Worm (Caenorhabditis elegans) whole organism, L1 larva: ENCODE data around the gene F01F1.14.
A peak's percentile ranks its signal among the peaks of the same experiment; 100 is the strongest.

Experiments used
- C04F5.9 ChIP-seq: sonication (generic microtip); optimal IDR thresholded peaks from 2 replicates; lab custom pipeline; 2016; ENCODE audit warnings: missing genetic modification characterization, missing compliant biosample characterization
- C16A3.4 ChIP-seq: fragments of 150-350 bp; optimal IDR thresholded peaks from 2 replicates; lab custom pipeline; 2014; ENCODE audit warnings: missing biosample characterization, missing genetic modification characterization
- F16B12.6 ChIP-seq: fragments of 150-350 bp; optimal IDR thresholded peaks from 2 replicates; lab custom pipeline; 2014; ENCODE audit warnings: missing biosample characterization, missing genetic modification characterization
- Y116A8C.19 ChIP-seq: sonication (generic microtip); optimal IDR thresholded peaks from 2 replicates; lab custom pipeline; 2016; ENCODE audit warnings: missing compliant biosample characterization, missing genetic modification characterization, borderline replicate concordance
- blmp-1 ChIP-seq: fragments of 150-350 bp; optimal IDR thresholded peaks from 2 replicates; lab custom pipeline; 2014; ENCODE audit warnings: missing biosample characterization, missing genetic modification characterization
- ceh-8 ChIP-seq: fragments of 200-800 bp; sonication (Bioruptor generic); optimal IDR thresholded peaks from 2 replicates; lab custom pipeline; 2018; ENCODE audit warnings: mild to moderate bottlenecking, missing genetic modification characterization, moderate library complexity, missing compliant biosample characterization
- ceh-82 ChIP-seq, 3 experiments: fragments of 150-350 bp in 1 of 3; sonication (generic microtip) in 2 of 3; optimal IDR thresholded peaks; 2 replicates each; lab custom pipeline; 2014 to 2017; ENCODE audit warnings: missing biosample characterization in 3 of 3, missing genetic modification characterization in 3 of 3
- ces-1 ChIP-seq: fragments of 150-350 bp; optimal IDR thresholded peaks from 2 replicates; lab custom pipeline; 2014; ENCODE audit warnings: missing biosample characterization, missing genetic modification reagents, missing genetic modification characterization
- dpl-1 ChIP-seq, 3 experiments: fragments of 150-350 bp in 2 of 3; sonication (generic microtip) in 1 of 3; optimal IDR thresholded peaks; 2 replicates each; lab custom pipeline; 2014 to 2017; ENCODE audit warnings: missing biosample characterization in 3 of 3, missing genetic modification characterization in 3 of 3, missing genetic modification reagents in 3 of 3
- dsc-1 ChIP-seq: sonication (generic microtip); optimal IDR thresholded peaks from 2 replicates; lab custom pipeline; 2016; ENCODE audit warnings: mild to moderate bottlenecking, missing genetic modification characterization, missing compliant biosample characterization
- efl-3 ChIP-seq: fragments of 200-800 bp; sonication (Bioruptor generic); optimal IDR thresholded peaks from 2 replicates; lab custom pipeline; 2018; ENCODE audit warnings: mild to moderate bottlenecking, missing genetic modification characterization, missing compliant biosample characterization
- egl-13 ChIP-seq: sonication (generic microtip); optimal IDR thresholded peaks from 2 replicates; lab custom pipeline; 2016; ENCODE audit warnings: missing genotype, missing genetic modification reagents, missing genetic modification characterization, missing compliant biosample characterization
- egl-27 ChIP-seq, 2 experiments: fragments of 150-350 bp in 1 of 2; sonication (generic microtip); optimal IDR thresholded peaks; 3 replicates each; lab custom pipeline; 2017 to 2018; ENCODE audit warnings: missing biosample characterization in 2 of 2, missing genetic modification characterization in 2 of 2, missing genetic modification reagents in 2 of 2
- elt-2 ChIP-seq: sonication (generic microtip); optimal IDR thresholded peaks from 2 replicates; lab custom pipeline; 2016; ENCODE audit warnings: missing genetic modification characterization, mild to moderate bottlenecking, inconsistent platforms, missing compliant biosample characterization, missing genetic modification reagents
- elt-3 ChIP-seq, 6 experiments: fragments of 150-350 bp in 1 of 6; sonication (generic microtip); optimal IDR thresholded peaks; 2 replicates each; lab custom pipeline; 2017 to 2018; ENCODE audit warnings: missing biosample characterization in 6 of 6, missing genetic modification characterization in 6 of 6, inconsistent platforms in 1 of 6
- fkh-10 ChIP-seq: sonication (generic microtip); optimal IDR thresholded peaks from 2 replicates; lab custom pipeline; 2017; ENCODE audit warnings: missing biosample characterization, missing genetic modification reagents, missing genetic modification characterization
- fkh-8 ChIP-seq: sonication (generic microtip); optimal IDR thresholded peaks from 2 replicates; lab custom pipeline; 2016; ENCODE audit warnings: mild to moderate bottlenecking, missing genetic modification characterization, missing compliant biosample characterization
- hlh-4 ChIP-seq: sonication (generic microtip); optimal IDR thresholded peaks from 2 replicates; lab custom pipeline; 2016; ENCODE audit warnings: mild to moderate bottlenecking, missing genetic modification characterization, missing compliant biosample characterization
- hpl-2 ChIP-seq: fragments of 150-350 bp; optimal IDR thresholded peaks from 2 replicates; lab custom pipeline; 2014; ENCODE audit warnings: missing biosample characterization, missing genetic modification reagents, missing genetic modification characterization
- irx-1 ChIP-seq: sonication (generic microtip); optimal IDR thresholded peaks from 2 replicates; lab custom pipeline; 2016; ENCODE audit warnings: missing genetic modification characterization, missing compliant biosample characterization
- isw-1 ChIP-seq: fragments of 200-800 bp; sonication (Bioruptor generic); IDR thresholded peaks from 2 replicates; pipeline ENCODE4 v1.3.6; 2022; ENCODE audit warnings: missing genetic modification characterization, missing compliant biosample characterization
- lin-14 ChIP-seq: fragments of 200-800 bp; sonication (Bioruptor generic); optimal IDR thresholded peaks from 2 replicates; lab custom pipeline; 2018; ENCODE audit warnings: mild to moderate bottlenecking, missing genetic modification characterization, moderate library complexity, missing compliant biosample characterization
- lin-35 ChIP-seq, 2 experiments: fragments of 150-350 bp; optimal IDR thresholded peaks; 2 replicates each; lab custom pipeline; 2014; ENCODE audit warnings: missing biosample characterization in 2 of 2, missing genetic modification characterization in 2 of 2, missing genetic modification reagents in 2 of 2
- lsy-2 ChIP-seq, 2 experiments: fragments of 150-350 bp; optimal IDR thresholded peaks; 2 replicates each; lab custom pipeline; 2014; ENCODE audit warnings: missing biosample characterization in 2 of 2, missing genetic modification characterization in 2 of 2
- mep-1 ChIP-seq: fragments of 150-350 bp; optimal IDR thresholded peaks from 2 replicates; lab custom pipeline; 2014; ENCODE audit warnings: missing biosample characterization, missing genetic modification characterization
- nhr-20 ChIP-seq: sonication (generic microtip); optimal IDR thresholded peaks from 2 replicates; lab custom pipeline; 2016; ENCODE audit warnings: mild to moderate bottlenecking, missing genetic modification characterization, missing compliant biosample characterization
- nhr-237 ChIP-seq: fragments of 150-350 bp; optimal IDR thresholded peaks from 2 replicates; lab custom pipeline; 2014; ENCODE audit warnings: missing biosample characterization, missing genetic modification characterization
- nhr-28 ChIP-seq: fragments of 150-350 bp; optimal IDR thresholded peaks from 2 replicates; lab custom pipeline; 2014; ENCODE audit warnings: missing biosample characterization, missing genetic modification characterization
- nhr-47 ChIP-seq: sonication (generic microtip); optimal IDR thresholded peaks from 2 replicates; lab custom pipeline; 2016; ENCODE audit warnings: mild to moderate bottlenecking, missing genetic modification characterization, moderate library complexity, missing compliant biosample characterization
- nhr-71 ChIP-seq: sonication (generic microtip); optimal IDR thresholded peaks from 2 replicates; lab custom pipeline; 2016; ENCODE audit warnings: mild to moderate bottlenecking, missing genetic modification characterization, moderate library complexity, missing compliant biosample characterization
- nhr-77 ChIP-seq: fragments of 150-350 bp; optimal IDR thresholded peaks from 2 replicates; lab custom pipeline; 2014; ENCODE audit warnings: missing biosample characterization, missing genetic modification characterization
- nhr-84 ChIP-seq: sonication (generic microtip); optimal IDR thresholded peaks from 2 replicates; lab custom pipeline; 2017; ENCODE audit warnings: missing biosample characterization, missing genetic modification characterization
- nhr-85 ChIP-seq: sonication (generic microtip); peaks from one replicate; lab custom pipeline; 2016; ENCODE audit warnings: missing genetic modification characterization, inconsistent platforms, missing compliant biosample characterization
- nhr-90 ChIP-seq: sonication (generic microtip); optimal IDR thresholded peaks from 2 replicates; lab custom pipeline; 2016; ENCODE audit warnings: mild to moderate bottlenecking, missing genetic modification characterization, missing compliant biosample characterization; ENCODE audit not compliant: poor library complexity
- pag-3 ChIP-seq: sonication (generic microtip); optimal IDR thresholded peaks from 2 replicates; lab custom pipeline; 2017; ENCODE audit warnings: missing genetic modification characterization, mild to moderate bottlenecking, missing compliant biosample characterization, antibody characterized with exemption, borderline replicate concordance; ENCODE audit not compliant: insufficient read depth
- snu-23 ChIP-seq: sonication (generic microtip); optimal IDR thresholded peaks from 2 replicates; lab custom pipeline; 2016; ENCODE audit warnings: missing genetic modification characterization, missing compliant biosample characterization
- sup-37 ChIP-seq: fragments of 200-800 bp; sonication (Bioruptor generic); optimal IDR thresholded peaks from 2 replicates; lab custom pipeline; 2018; ENCODE audit warnings: mild to moderate bottlenecking, missing genetic modification characterization, missing compliant biosample characterization
- swsn-7 ChIP-seq: sonication (generic microtip); optimal IDR thresholded peaks from 2 replicates; lab custom pipeline; 2016; ENCODE audit warnings: missing genetic modification characterization, missing compliant biosample characterization
- tbx-2 ChIP-seq: sonication (generic microtip); optimal IDR thresholded peaks from 2 replicates; lab custom pipeline; 2016; ENCODE audit warnings: missing genetic modification characterization, missing compliant biosample characterization
- tlp-1 ChIP-seq: fragments of 150-350 bp; optimal IDR thresholded peaks from 2 replicates; lab custom pipeline; 2014; ENCODE audit warnings: missing biosample characterization, missing genetic modification characterization
- unc-130 ChIP-seq: fragments of 150-350 bp; optimal IDR thresholded peaks from 2 replicates; lab custom pipeline; 2017; ENCODE audit warnings: missing biosample characterization, missing genetic modification characterization, inconsistent platforms
- unc-30 ChIP-seq: sonication (generic microtip); optimal IDR thresholded peaks from 2 replicates; lab custom pipeline; 2017; ENCODE audit warnings: missing biosample characterization, missing genetic modification characterization
- unc-98 ChIP-seq: fragments of 200-800 bp; sonication (Bioruptor generic); IDR thresholded peaks from 2 replicates; pipeline ENCODE4 v1.3.6; 2022; ENCODE audit warnings: missing genetic modification characterization, missing compliant biosample characterization
- ztf-11 ChIP-seq, 2 experiments: sonication (generic microtip); optimal IDR thresholded peaks; 2 replicates each; lab custom pipeline; 2016 to 2017; ENCODE audit warnings: missing genetic modification characterization in 2 of 2, missing biosample characterization in 1 of 2, missing compliant biosample characterization in 1 of 2

Gene F01F1.14

DNA sequence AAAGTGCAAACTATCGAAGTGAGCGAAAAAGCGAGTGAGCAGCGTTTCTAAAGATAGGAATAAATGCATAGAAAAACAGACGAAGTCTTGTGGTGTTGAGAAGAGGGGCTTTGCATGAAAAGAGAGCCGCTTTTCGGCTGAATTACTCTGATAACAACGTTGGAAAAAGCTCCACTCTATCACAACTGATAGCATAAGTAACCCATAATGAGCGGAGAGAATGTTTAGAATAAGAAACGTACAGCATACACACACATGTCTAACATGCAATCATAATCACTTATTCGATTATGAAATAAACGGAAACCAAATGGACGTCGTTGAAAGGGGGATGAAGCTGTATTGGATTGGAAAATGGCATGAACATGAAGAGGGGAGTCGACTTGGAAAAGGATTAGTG is 42.4 kb downstream of the F01F1.14 start (continued):
- TF ChIP-seq efl-3 (GFP tag; lab: Kevin White, UChicago) (no peak), unc-130 (tag; lab: Kevin White, UChicago) (no peak), hlh-4 (tag; lab: Kevin White, UChicago) (no peak), dpl-1 (GFP tag; optimal IDR thresholded peaks at IDR 0.05; lab: Kevin White, UChicago) (peak in 1 of 3 experiments; percentile 3), Y116A8C.19 (no peak)

DNA sequence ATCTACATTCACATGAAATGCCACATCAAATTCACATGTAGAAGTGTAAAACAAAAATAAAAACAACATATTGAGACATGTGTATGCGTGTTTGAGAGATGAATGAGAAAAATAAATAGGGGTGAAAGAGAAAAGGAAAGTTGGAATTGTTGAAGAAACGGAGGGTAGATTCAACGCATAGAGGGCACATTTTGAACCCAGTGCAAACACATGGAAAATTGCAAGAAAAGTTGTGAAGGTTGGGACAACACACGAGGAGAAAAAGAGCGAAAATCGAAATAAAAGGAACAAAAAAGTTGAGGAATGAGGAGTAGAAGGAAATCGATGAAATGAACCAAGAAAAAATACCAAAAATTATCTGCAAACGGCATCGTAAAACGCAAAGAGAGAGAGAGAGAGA is 43.1 kb downstream of the F01F1.14 start:
- peak; percentile 57 for TF ChIP-seq blmp-1 (tag; lab: Kevin White, UChicago)
- TF ChIP-seq Y116A8C.19 = no peak
- no peak for TF ChIP-seq unc-130 (tag; lab: Kevin White, UChicago)
- TF ChIP-seq nhr-237 = no peak
- no peak for TF ChIP-seq ces-1 (GFP tag; lab: Kevin White, UChicago)
- peak; percentile 57 for TF ChIP-seq dsc-1 (tag; lab: Kevin White, UChicago)
- no peak for TF ChIP-seq nhr-84 (tag; lab: Kevin White, UChicago)
- TF ChIP-seq unc-30 = no peak
- no peak for TF ChIP-seq C04F5.9
- TF ChIP-seq ztf-11 (tag; optimal IDR thresholded peaks at IDR 0.05; lab: Kevin White, UChicago) = no peak
- peak; percentile 9 for TF ChIP-seq lin-14
- TF ChIP-seq pag-3 (tag; lab: Kevin White, UChicago) = no peak
- no peak for TF ChIP-seq irx-1
- TF ChIP-seq nhr-71 (tag; lab: Kevin White, UChicago) = no peak
- TF ChIP-seq egl-27 (tag; optimal IDR thresholded peaks at IDR 0.05; lab: Kevin White, UChicago) = no peak
- TF ChIP-seq hpl-2 = no peak
- TF ChIP-seq egl-13 (tag; lab: Kevin White, UChicago) = no peak
- no peak for TF ChIP-seq F16B12.6 (tag; lab: Kevin White, UChicago)
- TF ChIP-seq fkh-10 (GFP tag; lab: Kevin White, UChicago) = no peak
- no peak for TF ChIP-seq nhr-28 (tag; lab: Kevin White, UChicago)
- no peak for TF ChIP-seq unc-98

ce11 chrIII:5839147-5839546 is 43.6 kb downstream of the F01F1.14 start:
- no peak for TF ChIP-seq nhr-77
- no peak for TF ChIP-seq hlh-4 (tag; lab: Kevin White, UChicago)
- peak; percentile 59 for TF ChIP-seq nhr-71 (tag; lab: Kevin White, UChicago)
- peak; percentile 53 for TF ChIP-seq nhr-90 (tag; lab: Kevin White, UChicago)
- TF ChIP-seq tbx-2 (tag; lab: Kevin White, UChicago) = peak; percentile 21
- peak in 1 of 2 experiments; percentile 41 for TF ChIP-seq lin-35 (GFP tag; optimal IDR thresholded peaks at IDR 0.05; lab: Kevin White, UChicago)
- TF ChIP-seq snu-23 = peak; percentile 9
- TF ChIP-seq fkh-8 (tag; lab: Kevin White, UChicago) = no peak
- peak; percentile 75 for TF ChIP-seq elt-2 (tag; lab: Kevin White, UChicago)
- TF ChIP-seq mep-1 = peak; percentile 28
- TF ChIP-seq efl-3 (GFP tag; lab: Kevin White, UChicago) = no peak
- TF ChIP-seq tlp-1 = no peak
- peak in 1 of 3 experiments; percentile 7 for TF ChIP-seq dpl-1 (GFP tag; optimal IDR thresholded peaks at IDR 0.05; lab: Kevin White, UChicago)
- no peak for TF ChIP-seq sup-37 (GFP tag; lab: Kevin White, UChicago)
- TF ChIP-seq ceh-8 = no peak
- TF ChIP-seq lsy-2 (tag; optimal IDR thresholded peaks at IDR 0.05; lab: Kevin White, UChicago) = peak; percentile 21 to 49
- TF ChIP-seq ceh-82 (tag; optimal IDR thresholded peaks at IDR 0.05; lab: Kevin White, UChicago) = no peak
- peak; percentile 35 for TF ChIP-seq nhr-20 (tag; lab: Kevin White, UChicago)
- no peak for TF ChIP-seq irx-1
- TF ChIP-seq hpl-2 = peak; percentile 24
- TF ChIP-seq C16A3.4 (tag; lab: Kevin White, UChicago) = no peak
- peak in 3 of 6 experiments; percentile 5 to 85 (median 78) for TF ChIP-seq elt-3 (tag; optimal IDR thresholded peaks at IDR 0.05; lab: Kevin White, UChicago)
- no peak for TF ChIP-seq isw-1 (GFP tag; lab: Robert Waterston, UW)
- TF ChIP-seq swsn-7 (tag; lab: Kevin White, UChicago) = no peak
- TF ChIP-seq nhr-47 (tag; lab: Kevin White, UChicago) = no peak
- TF ChIP-seq lin-14 = peak; percentile 25
- peak; percentile 72 for TF ChIP-seq nhr-85 (tag; lab: Kevin White, UChicago)
